Fruit fly (Drosophila melanogaster): ENCODE results near the gene PGRP-SB2.

DNA sequence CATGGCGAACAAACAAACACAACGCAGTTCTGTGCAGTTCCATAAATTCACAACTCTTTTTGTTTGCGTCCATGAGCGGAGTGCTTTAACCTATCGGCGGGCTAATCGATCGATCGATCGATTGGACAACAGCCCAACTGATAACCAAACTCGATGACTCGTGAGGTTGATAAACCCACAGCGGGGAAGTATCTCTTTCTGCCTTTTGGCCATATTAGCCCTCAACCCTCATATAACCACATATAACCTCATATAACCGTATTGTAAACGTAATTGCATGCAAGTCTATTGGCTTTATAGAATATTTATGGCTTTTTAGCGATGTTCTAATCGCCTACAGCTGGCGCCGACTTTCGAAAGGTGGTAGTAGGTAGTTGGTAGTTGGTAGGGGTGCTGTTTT, 44.0 kb upstream of the PGRP-SB2 start:
- no peak for TF ChIP-seq CG8478 (optimal IDR thresholded peaks at IDR 0.05)
- TF ChIP-seq CTCF (optimal IDR thresholded peaks at IDR 0.05), result no peak
